Fruit fly (Drosophila melanogaster): ENCODE results near the gene CG7330.

- TF ChIP-seq insv (optimal IDR thresholded peaks at IDR 0.05) (no peak), psq (optimal IDR thresholded peaks at IDR 0.05) (no peak), Sin3A (optimal IDR thresholded peaks at IDR 0.05) (no peak), Myc (optimal IDR thresholded peaks at IDR 0.05) (no peak)
Measured at dm6 chr3L:18101421-18101996, 47.2 kb upstream of the CG7330 start.

All from Kc167 (cell line).